Fruit fly (Drosophila melanogaster): ENCODE measurements around the gene APC4.
A peak's percentile ranks its signal among the peaks of the same experiment; 100 is the strongest.

- TF ChIP-seq CG8159 (tag; optimal IDR thresholded peaks at IDR 0.05) (peak; percentile 55), CG13204 (GFP tag; optimal IDR thresholded peaks at IDR 0.05) (no peak), rn (GFP tag; IDR thresholded peaks at IDR 0.05) (no peak), CG32121 (GFP tag; IDR thresholded peaks at IDR 0.05) (no peak), CG10348 (GFP tag; IDR thresholded peaks at IDR 0.05) (no peak), fd96Ca (GFP tag; IDR thresholded peaks at IDR 0.05) (no peak), CG17806 (tag; optimal IDR thresholded peaks at IDR 0.05) (peak; percentile 50), gl (tag; optimal IDR thresholded peaks at IDR 0.05) (no peak), D1 (tag; optimal IDR thresholded peaks at IDR 0.05) (no peak), Snoo (tag; optimal IDR thresholded peaks at IDR 0.05) (no peak), CG14655 (GFP tag; optimal IDR thresholded peaks at IDR 0.05) (peak; percentile 19), Ets98B (GFP tag; IDR thresholded peaks at IDR 0.05) (no peak)
Observed at dm6 chrX:9046383-9046941, 36.3 kb upstream of the APC4 start.
